Worm (Caenorhabditis elegans): ENCODE data around the gene srt-55.

DNA sequence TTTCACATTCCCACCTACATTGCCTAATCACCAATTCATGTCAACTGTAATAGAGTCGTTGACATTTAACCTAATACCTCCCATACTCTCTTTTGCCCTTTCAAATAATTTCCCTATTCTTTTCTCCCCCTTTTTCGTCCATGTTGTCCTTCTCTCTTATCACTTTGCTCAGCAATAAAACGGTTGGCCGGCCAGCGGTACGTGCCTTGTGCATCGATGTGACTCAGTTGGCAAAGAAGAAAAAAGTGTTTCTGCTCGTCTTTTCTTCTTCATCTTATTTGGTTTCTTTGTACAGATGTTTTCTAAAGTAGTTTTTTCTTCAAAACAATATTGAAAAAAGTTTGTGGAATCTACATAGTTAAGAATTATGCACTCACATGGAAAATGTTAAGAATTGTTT, 28.2 kb upstream of the srt-55 start:
- TF ChIP-seq dao-5 (tag; optimal IDR thresholded peaks at IDR 0.05) = no peak
- TF ChIP-seq him-1 (tag; optimal IDR thresholded peaks at IDR 0.05) = no peak
- no peak for TF ChIP-seq W03F9.2 (tag; optimal IDR thresholded peaks at IDR 0.05)
